Worm (Caenorhabditis elegans) whole organism, L1 larva: ENCODE measurements around the gene C48B4.11.
A peak's percentile ranks its signal among the peaks of the same experiment; 100 is the strongest.

Experiments
- C04F5.9 ChIP-seq: sonication (generic microtip); optimal IDR thresholded peaks from 2 replicates; lab custom pipeline; 2016; ENCODE audit warnings: missing genetic modification characterization, missing compliant biosample characterization
- C16A3.4 ChIP-seq: fragments of 150-350 bp; optimal IDR thresholded peaks from 2 replicates; lab custom pipeline; 2014; ENCODE audit warnings: missing biosample characterization, missing genetic modification characterization
- F16B12.6 ChIP-seq: fragments of 150-350 bp; optimal IDR thresholded peaks from 2 replicates; lab custom pipeline; 2014; ENCODE audit warnings: missing biosample characterization, missing genetic modification characterization
- alr-1 ChIP-seq: fragments of 200-800 bp; sonication (Bioruptor generic); optimal IDR thresholded peaks from 2 replicates; lab custom pipeline; 2018; ENCODE audit warnings: borderline replicate concordance, mild to moderate bottlenecking, missing genetic modification characterization, missing compliant biosample characterization
- blmp-1 ChIP-seq: fragments of 150-350 bp; optimal IDR thresholded peaks from 2 replicates; lab custom pipeline; 2014; ENCODE audit warnings: missing biosample characterization, missing genetic modification characterization
- ceh-63 ChIP-seq: fragments of 200-800 bp; sonication (Bioruptor generic); optimal IDR thresholded peaks from 2 replicates; lab custom pipeline; 2018; ENCODE audit warnings: mild to moderate bottlenecking, missing genetic modification characterization, missing compliant biosample characterization
- ceh-82 ChIP-seq, 3 experiments: fragments of 150-350 bp in 1 of 3; sonication (generic microtip) in 2 of 3; optimal IDR thresholded peaks; 2 replicates each; lab custom pipeline; 2014 to 2017; ENCODE audit warnings: missing biosample characterization in 3 of 3, missing genetic modification characterization in 3 of 3
- ceh-90 ChIP-seq: sonication (generic microtip); optimal IDR thresholded peaks from 2 replicates; lab custom pipeline; 2016; ENCODE audit warnings: missing genetic modification characterization, missing compliant biosample characterization
- ces-1 ChIP-seq: fragments of 150-350 bp; optimal IDR thresholded peaks from 2 replicates; lab custom pipeline; 2014; ENCODE audit warnings: missing biosample characterization, missing genetic modification reagents, missing genetic modification characterization
- dpl-1 ChIP-seq, 3 experiments: fragments of 150-350 bp in 2 of 3; sonication (generic microtip) in 1 of 3; optimal IDR thresholded peaks; 2 replicates each; lab custom pipeline; 2014 to 2017; ENCODE audit warnings: missing biosample characterization in 3 of 3, missing genetic modification characterization in 3 of 3, missing genetic modification reagents in 3 of 3
- efl-1 ChIP-seq, 4 experiments: fragments of 150-350 bp; optimal IDR thresholded peaks in 3 of 4; peaks in 1 of 4; 1 replicate in 1 of 4; 2 replicates in 3 of 4; lab custom pipeline; 2014; ENCODE audit warnings: missing biosample characterization in 2 of 4, missing genetic modification characterization in 2 of 4, missing genetic modification reagents in 2 of 4
- egl-13 ChIP-seq: sonication (generic microtip); optimal IDR thresholded peaks from 2 replicates; lab custom pipeline; 2016; ENCODE audit warnings: missing genotype, missing genetic modification reagents, missing genetic modification characterization, missing compliant biosample characterization
- elt-3 ChIP-seq, 6 experiments: fragments of 150-350 bp in 1 of 6; sonication (generic microtip); optimal IDR thresholded peaks; 2 replicates each; lab custom pipeline; 2017 to 2018; ENCODE audit warnings: missing biosample characterization in 6 of 6, missing genetic modification characterization in 6 of 6, inconsistent platforms in 1 of 6
- fkh-10 ChIP-seq: sonication (generic microtip); optimal IDR thresholded peaks from 2 replicates; lab custom pipeline; 2017; ENCODE audit warnings: missing biosample characterization, missing genetic modification reagents, missing genetic modification characterization
- fkh-4 ChIP-seq: sonication (generic microtip); optimal IDR thresholded peaks from 2 replicates; lab custom pipeline; 2016; ENCODE audit warnings: missing compliant biosample characterization, missing genetic modification characterization, borderline replicate concordance
- fos-1 ChIP-seq: fragments of 150-350 bp; optimal IDR thresholded peaks from 2 replicates; lab custom pipeline; 2014; ENCODE audit warnings: missing biosample characterization, missing genetic modification characterization
- grh-1 ChIP-seq: fragments of 200-800 bp; sonication (Bioruptor generic); IDR thresholded peaks from 2 replicates; pipeline ENCODE4 v1.3.6; 2022; ENCODE audit warnings: missing genetic modification reagents, missing genetic modification characterization, missing compliant biosample characterization
- hlh-17 ChIP-seq: fragments of 200-800 bp; sonication (Bioruptor generic); optimal IDR thresholded peaks from 2 replicates; lab custom pipeline; 2018; ENCODE audit warnings: missing genetic modification characterization, mild to moderate bottlenecking, missing compliant biosample characterization, moderate library complexity, borderline replicate concordance
- hlh-4 ChIP-seq: sonication (generic microtip); optimal IDR thresholded peaks from 2 replicates; lab custom pipeline; 2016; ENCODE audit warnings: mild to moderate bottlenecking, missing genetic modification characterization, missing compliant biosample characterization
- hpl-2 ChIP-seq: fragments of 150-350 bp; optimal IDR thresholded peaks from 2 replicates; lab custom pipeline; 2014; ENCODE audit warnings: missing biosample characterization, missing genetic modification reagents, missing genetic modification characterization
- lin-13 ChIP-seq: fragments of 150-350 bp; optimal IDR thresholded peaks from 2 replicates; lab custom pipeline; 2014; ENCODE audit warnings: missing biosample characterization, missing genetic modification reagents, missing genetic modification characterization
- lin-35 ChIP-seq, 2 experiments: fragments of 150-350 bp; optimal IDR thresholded peaks; 2 replicates each; lab custom pipeline; 2014; ENCODE audit warnings: missing biosample characterization in 2 of 2, missing genetic modification characterization in 2 of 2, missing genetic modification reagents in 2 of 2
- lin-39 ChIP-seq: fragments of 150-350 bp; optimal IDR thresholded peaks from 2 replicates; lab custom pipeline; 2014; ENCODE audit warnings: missing biosample characterization, missing genetic modification reagents, missing genetic modification characterization
- lir-3 ChIP-seq: sonication (generic microtip); optimal IDR thresholded peaks from 2 replicates; lab custom pipeline; 2016; ENCODE audit warnings: mild to moderate bottlenecking, missing genetic modification characterization, moderate library complexity, missing compliant biosample characterization; ENCODE audit not compliant: poor library complexity
- lsy-2 ChIP-seq, 2 experiments: fragments of 150-350 bp; optimal IDR thresholded peaks; 2 replicates each; lab custom pipeline; 2014; ENCODE audit warnings: missing biosample characterization in 2 of 2, missing genetic modification characterization in 2 of 2
- mdl-1 ChIP-seq, 2 experiments: fragments of 150-350 bp; optimal IDR thresholded peaks; 2 replicates each; lab custom pipeline; 2014 to 2017; ENCODE audit warnings: missing biosample characterization in 2 of 2, missing genetic modification characterization in 2 of 2, inconsistent platforms in 1 of 2
- mef-2 ChIP-seq: fragments of 150-350 bp; optimal IDR thresholded peaks from 2 replicates; lab custom pipeline; 2014; ENCODE audit warnings: missing biosample characterization, missing genetic modification characterization
- mep-1 ChIP-seq: fragments of 150-350 bp; optimal IDR thresholded peaks from 2 replicates; lab custom pipeline; 2014; ENCODE audit warnings: missing biosample characterization, missing genetic modification characterization
- nhr-11 ChIP-seq: fragments of 150-350 bp; optimal IDR thresholded peaks from 2 replicates; lab custom pipeline; 2014; ENCODE audit warnings: missing biosample characterization, missing genetic modification characterization
- nhr-12 ChIP-seq: sonication (generic microtip); optimal IDR thresholded peaks from 2 replicates; lab custom pipeline; 2017; ENCODE audit warnings: missing biosample characterization, missing genetic modification characterization
- nhr-20 ChIP-seq: sonication (generic microtip); optimal IDR thresholded peaks from 2 replicates; lab custom pipeline; 2016; ENCODE audit warnings: mild to moderate bottlenecking, missing genetic modification characterization, missing compliant biosample characterization
- nhr-237 ChIP-seq: fragments of 150-350 bp; optimal IDR thresholded peaks from 2 replicates; lab custom pipeline; 2014; ENCODE audit warnings: missing biosample characterization, missing genetic modification characterization
- nhr-47 ChIP-seq: sonication (generic microtip); optimal IDR thresholded peaks from 2 replicates; lab custom pipeline; 2016; ENCODE audit warnings: mild to moderate bottlenecking, missing genetic modification characterization, moderate library complexity, missing compliant biosample characterization
- nhr-76 ChIP-seq: sonication (generic microtip); optimal IDR thresholded peaks from 2 replicates; lab custom pipeline; 2017; ENCODE audit warnings: missing biosample characterization, missing genetic modification characterization
- nhr-90 ChIP-seq: sonication (generic microtip); optimal IDR thresholded peaks from 2 replicates; lab custom pipeline; 2016; ENCODE audit warnings: mild to moderate bottlenecking, missing genetic modification characterization, missing compliant biosample characterization; ENCODE audit not compliant: poor library complexity
- pag-3 ChIP-seq: sonication (generic microtip); optimal IDR thresholded peaks from 2 replicates; lab custom pipeline; 2017; ENCODE audit warnings: missing genetic modification characterization, mild to moderate bottlenecking, missing compliant biosample characterization, antibody characterized with exemption, borderline replicate concordance; ENCODE audit not compliant: insufficient read depth
- pqm-1 ChIP-seq: sonication (generic microtip); optimal IDR thresholded peaks from 3 replicates; lab custom pipeline; 2017; ENCODE audit warnings: missing biosample characterization, missing genetic modification characterization
- skn-1 ChIP-seq: fragments of 150-350 bp; optimal IDR thresholded peaks from 2 replicates; lab custom pipeline; 2014; ENCODE audit warnings: missing biosample characterization, missing genetic modification characterization
- snpc-4 ChIP-seq: fragments of 150-350 bp; optimal IDR thresholded peaks from 2 replicates; lab custom pipeline; 2014; ENCODE audit warnings: missing biosample characterization, missing genetic modification characterization
- snu-23 ChIP-seq: sonication (generic microtip); optimal IDR thresholded peaks from 2 replicates; lab custom pipeline; 2016; ENCODE audit warnings: missing genetic modification characterization, missing compliant biosample characterization
- sptf-1 ChIP-seq: fragments of 150-350 bp; optimal IDR thresholded peaks from 2 replicates; lab custom pipeline; 2014; ENCODE audit warnings: missing biosample characterization, missing genetic modification characterization
- tbx-2 ChIP-seq: sonication (generic microtip); optimal IDR thresholded peaks from 2 replicates; lab custom pipeline; 2016; ENCODE audit warnings: missing genetic modification characterization, missing compliant biosample characterization
- unc-62 ChIP-seq: fragments of 150-350 bp; optimal IDR thresholded peaks from 2 replicates; lab custom pipeline; 2014; ENCODE audit warnings: missing biosample characterization, missing genetic modification reagents, missing genetic modification characterization
- ztf-11 ChIP-seq, 2 experiments: sonication (generic microtip); optimal IDR thresholded peaks; 2 replicates each; lab custom pipeline; 2016 to 2017; ENCODE audit warnings: missing genetic modification characterization in 2 of 2, missing biosample characterization in 1 of 2, missing compliant biosample characterization in 1 of 2
- ztf-4 ChIP-seq: fragments of 150-350 bp; optimal IDR thresholded peaks from 2 replicates; lab custom pipeline; 2014; ENCODE audit warnings: missing biosample characterization, missing genetic modification characterization

C48B4.11 gene

DNA sequence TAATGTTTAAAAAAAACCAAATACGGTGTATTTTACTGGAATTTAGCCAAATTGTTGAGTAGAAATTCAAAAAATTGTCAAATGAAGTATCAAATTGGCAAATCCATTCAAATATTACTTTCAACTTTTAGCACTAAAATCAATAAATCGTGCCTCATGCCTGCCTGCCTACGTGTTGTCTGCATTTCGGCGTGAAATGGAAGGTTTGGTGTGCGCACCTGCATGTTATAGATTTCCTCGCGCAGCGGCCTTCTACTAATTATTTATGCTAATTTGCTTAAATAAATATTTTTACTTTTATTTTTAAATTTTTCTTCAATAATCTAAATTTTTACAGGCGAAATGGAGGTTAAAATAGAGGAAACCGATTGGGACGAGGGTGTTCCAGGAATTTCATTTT is 37.1 kb downstream of the C48B4.11 start, which contains the start of gene ZK1098.2:
Gene ZK1098.2, plus strand, starts transcription at position 336 of the 400 bp plus-strand sequence.
- TF ChIP-seq nhr-20 (no peak), nhr-12 (tag; lab: Kevin White, UChicago) (no peak), skn-1 (peak; percentile 1), ztf-4 (tag; lab: Kevin White, UChicago) (no peak), nhr-76 (tag; lab: Kevin White, UChicago) (no peak), blmp-1 (tag; lab: Kevin White, UChicago) (peak; percentile 46), mep-1 (tag; lab: Kevin White, UChicago) (peak; percentile 68), lsy-2 (tag; optimal IDR thresholded peaks at IDR 0.05; lab: Kevin White, UChicago) (peak; percentile 30 to 53), elt-3 (tag; optimal IDR thresholded peaks at IDR 0.05; lab: Kevin White, UChicago) (peak in 1 of 6 experiments; percentile 7), fkh-10 (GFP tag; lab: Kevin White, UChicago) (no peak), pag-3 (tag; lab: Kevin White, UChicago) (no peak), ztf-11 (tag; optimal IDR thresholded peaks at IDR 0.05; lab: Kevin White, UChicago) (no peak), fos-1 (no peak), lin-35 (GFP tag; optimal IDR thresholded peaks at IDR 0.05; lab: Kevin White, UChicago) (peak; percentile 22 to 32), F16B12.6 (tag; lab: Kevin White, UChicago) (peak; percentile 80), unc-62 (GFP tag; lab: Kevin White, UChicago) (no peak), hlh-4 (tag; lab: Kevin White, UChicago) (no peak), efl-1 (optimal IDR thresholded peaks at IDR 0.05; lab: Kevin White, UChicago) (peak; percentile 5 to 14), efl-1 (GFP tag; optimal IDR thresholded peaks at IDR 0.05 in 1 of 2; lab: Kevin White, UChicago) (peak in 1 of 2 experiments; percentile 23), C16A3.4 (tag; lab: Kevin White, UChicago) (peak; percentile 28), grh-1 (GFP tag; lab: Robert Waterston, UW) (no peak), mdl-1 (tag; optimal IDR thresholded peaks at IDR 0.05; lab: Kevin White, UChicago) (no peak), pqm-1 (tag; lab: Kevin White, UChicago) (no peak), ceh-90 (tag; lab: Kevin White, UChicago) (no peak), nhr-47 (no peak), snu-23 (GFP tag; lab: Kevin White, UChicago) (peak; percentile 23), dpl-1 (GFP tag; optimal IDR thresholded peaks at IDR 0.05; lab: Kevin White, UChicago) (peak in 1 of 3 experiments; percentile 42)
- TF ChIP-seq, all 84 proteins: peak for 11

- TF ChIP-seq fkh-10 (GFP tag; lab: Kevin White, UChicago), result no peak
- no peak for TF ChIP-seq ceh-90 (tag; lab: Kevin White, UChicago)
- no peak for TF ChIP-seq ztf-4 (tag; lab: Kevin White, UChicago)
- TF ChIP-seq ces-1, result no peak
- TF ChIP-seq C16A3.4 (tag; lab: Kevin White, UChicago), result no peak
- TF ChIP-seq, all 84 proteins: peak for 0
Observed at ce11 chrIII:9526851-9527250, 39.1 kb downstream of the C48B4.11 start, which contains the start of gene ZK1098.6. Gene ZK1098.6 (plus strand): TSS chrIII:9527151.

DNA sequence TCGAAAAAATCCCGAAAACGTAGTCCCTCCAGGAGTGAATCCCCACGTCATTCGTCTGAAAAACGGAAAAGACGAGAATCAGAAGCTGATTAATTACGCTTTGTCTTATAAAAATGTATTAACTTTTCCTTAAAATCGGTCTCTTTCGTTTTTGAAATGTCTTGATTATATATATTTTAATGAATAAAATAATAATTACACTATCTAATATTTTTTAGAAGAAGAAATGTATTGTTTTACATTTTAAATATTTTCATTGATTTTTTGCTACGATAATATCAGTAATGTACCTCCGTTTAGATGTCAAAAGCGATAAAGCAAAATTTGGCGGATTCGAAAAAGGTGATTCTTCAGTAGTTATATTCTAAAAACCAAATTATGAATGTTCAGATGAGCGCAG is 40.7 kb downstream of the C48B4.11 start, which contains the start of gene trpp-3:
Gene trpp-3, plus strand, starts transcription at position 301 of the 400 bp plus-strand sequence.
- TF ChIP-seq hlh-17 (GFP tag; lab: Kevin White, UChicago), result no peak
- no peak for TF ChIP-seq nhr-11
- no peak for TF ChIP-seq sptf-1
- no peak for TF ChIP-seq ces-1
- no peak for TF ChIP-seq egl-13 (tag; lab: Kevin White, UChicago)
- TF ChIP-seq ztf-4 (tag; lab: Kevin White, UChicago), result no peak
- TF ChIP-seq, all 84 proteins: peak for 0

ce11 chrIII:9523581-9523980 is 42.3 kb downstream of the C48B4.11 start, which contains the start of gene mrps-23:
Gene mrps-23 (minus strand): TSS chrIII:9523672.
- TF ChIP-seq blmp-1 (tag; lab: Kevin White, UChicago) (no peak), hpl-2 (GFP tag; lab: Kevin White, UChicago) (no peak), mef-2 (tag; lab: Kevin White, UChicago) (no peak), nhr-47 (peak; percentile 7), alr-1 (tag; lab: Kevin White, UChicago) (no peak), ceh-82 (tag; optimal IDR thresholded peaks at IDR 0.05; lab: Kevin White, UChicago) (no peak), lin-39 (no peak), nhr-237 (tag; lab: Kevin White, UChicago) (no peak), ceh-63 (GFP tag; lab: Kevin White, UChicago) (no peak), lir-3 (tag; lab: Kevin White, UChicago) (no peak), snpc-4 (tag; lab: Kevin White, UChicago) (no peak), C04F5.9 (tag; lab: Kevin White, UChicago) (no peak), pag-3 (tag; lab: Kevin White, UChicago) (no peak), nhr-11 (no peak), nhr-90 (tag; lab: Kevin White, UChicago) (peak; percentile 22), lin-13 (GFP tag; lab: Kevin White, UChicago) (no peak), fkh-4 (tag; lab: Kevin White, UChicago) (no peak), tbx-2 (tag; lab: Kevin White, UChicago) (no peak)
